Fruit fly (Drosophila melanogaster): ENCODE measurements around the gene Sry-beta.
A peak's percentile ranks its signal among the peaks of the same experiment; 100 is the strongest.

The Sry-beta gene

DNA sequence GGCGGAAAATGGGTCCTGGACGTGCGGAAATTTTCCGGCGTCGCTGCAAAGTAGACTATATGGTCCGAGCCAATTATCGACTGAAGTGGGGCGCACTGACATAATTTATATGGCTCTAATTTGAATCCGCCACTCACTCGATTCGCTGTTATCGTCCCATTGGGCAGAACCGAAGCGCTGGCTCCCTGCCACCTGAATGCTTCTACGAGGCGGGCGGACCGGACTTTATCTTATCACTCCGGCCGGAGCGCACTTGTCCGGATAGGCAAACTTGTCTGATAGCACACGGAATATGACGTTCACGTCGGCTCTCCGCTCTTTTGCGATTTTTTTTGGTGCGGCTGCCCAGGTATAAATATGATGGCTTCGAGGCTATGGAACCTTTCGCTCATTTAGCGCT is 23.0 kb downstream of the Sry-beta start (continued):
- TF ChIP-seq grn (GFP tag; optimal IDR thresholded peaks at IDR 0.05) (peak; percentile 31), salm (tag; optimal IDR thresholded peaks at IDR 0.05) (no peak), CG10321 (GFP tag; IDR thresholded peaks at IDR 0.05) (peak; percentile 20; the same call in 1 of the 2 replicates), repo (GFP tag; optimal IDR thresholded peaks at IDR 0.05) (no peak), exex (tag; optimal IDR thresholded peaks at IDR 0.05) (peak; percentile 95)

DNA sequence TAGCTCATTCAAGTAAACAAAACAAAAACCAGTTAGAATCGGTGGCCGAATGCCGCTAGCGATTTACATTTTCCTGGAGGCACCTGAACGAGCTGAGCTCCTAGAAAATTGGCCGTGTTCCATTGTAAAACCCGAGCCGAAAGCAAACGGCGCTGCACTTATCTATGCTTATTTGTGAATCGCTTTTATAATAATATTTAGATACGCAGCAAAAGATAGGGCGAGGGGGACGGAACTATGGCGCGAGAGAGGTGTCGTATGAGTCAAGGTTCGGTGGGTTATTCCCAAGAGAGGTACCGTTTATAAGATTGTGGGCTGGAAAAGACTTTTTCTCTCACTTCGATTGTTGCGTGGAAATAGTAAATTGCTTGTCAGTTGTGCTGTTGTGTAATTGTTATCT is 24.2 kb downstream of the Sry-beta start:
- TF ChIP-seq ci (GFP tag; IDR thresholded peaks at IDR 0.05): no peak
- TF ChIP-seq Pdp1 (GFP tag; optimal IDR thresholded peaks at IDR 0.05): peak in 1 of 2 experiments; percentile 43
- TF ChIP-seq sug (tag; optimal IDR thresholded peaks at IDR 0.05): peak; percentile 78
- peak; percentile 39 for TF ChIP-seq mirr (GFP tag; optimal IDR thresholded peaks at IDR 0.05)
- peak; percentile 4 for TF ChIP-seq ATbp (GFP tag; optimal IDR thresholded peaks at IDR 0.05)
- no peak for TF ChIP-seq Mes4 (GFP tag; optimal IDR thresholded peaks at IDR 0.05)
- TF ChIP-seq Med (GFP tag): peak; percentile 66
- TF ChIP-seq Bgb (GFP tag; IDR thresholded peaks at IDR 0.05; ENCODE audit: partially characterized antibody): no peak
- TF ChIP-seq CG18599 (GFP tag; optimal IDR thresholded peaks at IDR 0.05): peak; percentile 41
- TF ChIP-seq CG14860 (GFP tag; IDR thresholded peaks at IDR 0.05; ENCODE audit: partially characterized antibody): no peak
- no peak for TF ChIP-seq CG8290 (GFP tag; optimal IDR thresholded peaks at IDR 0.05)
- TF ChIP-seq CG8290 (tag; optimal IDR thresholded peaks at IDR 0.05): peak in 1 of 2 experiments; percentile 6
- TF ChIP-seq Rfx (GFP tag; IDR thresholded peaks at IDR 0.05): no peak
- TF ChIP-seq exex (tag; optimal IDR thresholded peaks at IDR 0.05): peak; percentile 61
- TF ChIP-seq sens (GFP tag): peak; percentile 68
- TF ChIP-seq lab (GFP tag; optimal IDR thresholded peaks at IDR 0.05): peak; percentile 33
- TF ChIP-seq crol (GFP tag; IDR thresholded peaks at IDR 0.05): 0 out of 2 replicates have a peak, but pooled peaks have one; percentile 39
- peak; percentile 2 for TF ChIP-seq CG1603 (tag; optimal IDR thresholded peaks at IDR 0.05)
- peak; percentile 31 for TF ChIP-seq grn (GFP tag; optimal IDR thresholded peaks at IDR 0.05)
- TF ChIP-seq danr (GFP tag; IDR thresholded peaks at IDR 0.05): no peak
- TF ChIP-seq CG11504 (tag; optimal IDR thresholded peaks at IDR 0.05): no peak
- peak; percentile 51 for TF ChIP-seq GATAe (GFP tag; conservative IDR thresholded peaks at IDR 0.05)

DNA sequence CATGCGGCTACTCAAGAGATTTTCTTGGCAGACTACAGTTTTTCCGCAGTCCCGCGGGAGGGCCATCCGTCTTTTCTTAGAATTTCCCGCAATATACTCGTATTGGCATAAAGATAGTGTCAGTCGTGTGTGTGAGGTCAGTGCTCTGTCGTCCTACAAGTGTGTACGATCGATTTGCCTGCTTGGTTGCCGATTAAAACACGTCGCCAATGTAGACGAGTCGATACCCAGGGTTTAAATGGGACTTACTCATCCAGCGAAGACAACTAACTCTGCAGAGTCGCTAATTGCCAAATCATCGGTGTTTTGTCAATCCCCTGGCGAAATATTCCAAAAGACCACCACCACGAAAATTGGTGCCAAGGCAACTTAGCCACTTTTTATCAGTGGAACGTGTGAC is 26.5 kb downstream of the Sry-beta start:
- TF ChIP-seq Ets65A (GFP tag) (peak; percentile 3), CG32532 (GFP tag; IDR thresholded peaks at IDR 0.05) (no peak), Med (GFP tag) (peak; percentile 23), CG12769 (tag; optimal IDR thresholded peaks at IDR 0.05) (peak; percentile 33), CG6689 (GFP tag; IDR thresholded peaks at IDR 0.05) (no peak), crc (GFP tag; optimal IDR thresholded peaks at IDR 0.05) (no peak), E2f1 (GFP tag; IDR thresholded peaks at IDR 0.05) (no peak)

DNA sequence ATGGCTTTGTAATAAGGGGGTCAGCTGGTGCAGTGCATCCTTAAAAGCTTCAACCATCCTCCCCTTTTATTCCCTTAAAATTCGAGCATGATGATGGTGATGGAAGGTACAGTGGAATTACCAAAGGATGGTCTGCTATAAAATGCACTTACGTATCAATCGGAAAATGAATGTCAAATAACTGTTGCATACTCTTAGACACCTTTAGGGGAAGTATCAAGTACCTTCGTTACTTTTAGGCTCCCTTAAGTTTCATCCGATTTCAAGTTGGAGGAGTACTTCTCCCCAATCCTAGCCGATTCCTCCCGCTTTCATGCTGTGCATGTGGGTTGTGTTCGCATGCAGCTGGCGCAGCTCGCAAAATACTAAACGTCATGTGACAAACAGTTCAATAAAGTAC is 30.7 kb downstream of the Sry-beta start:
- TF ChIP-seq CG1602 (GFP tag; optimal IDR thresholded peaks at IDR 0.05) (no peak), eve (GFP tag; optimal IDR thresholded peaks at IDR 0.05) (no peak), CG10267 (tag; optimal IDR thresholded peaks at IDR 0.05) (no peak), trh (GFP tag; optimal IDR thresholded peaks at IDR 0.05) (no peak), twi (tag; optimal IDR thresholded peaks at IDR 0.05) (no peak), pum (GFP tag; optimal IDR thresholded peaks at IDR 0.05) (no peak), dan (GFP tag; IDR thresholded peaks at IDR 0.05) (no peak), fu2 (GFP tag; optimal IDR thresholded peaks at IDR 0.05) (no peak), CG2199 (GFP tag; IDR thresholded peaks at IDR 0.05) (no peak), CG8290 (GFP tag; optimal IDR thresholded peaks at IDR 0.05) (peak; percentile 64), CG8290 (tag; optimal IDR thresholded peaks at IDR 0.05) (peak in 1 of 2 experiments; percentile 27), scrt (GFP tag; optimal IDR thresholded peaks at IDR 0.05) (no peak), CG17802 (tag; optimal IDR thresholded peaks at IDR 0.05) (no peak), Hmx (GFP tag; optimal IDR thresholded peaks at IDR 0.05) (no peak), CG3726 (GFP tag; IDR thresholded peaks at IDR 0.05) (no peak), CG17612 (GFP tag; IDR thresholded peaks at IDR 0.05) (peak; percentile 70), al (GFP tag; IDR thresholded peaks at IDR 0.05) (no peak)

Measured in whole organism, embryonic.